Fruit fly (Drosophila melanogaster) whole organism, embryonic: Measurements from ENCODE around the gene CG11737.

Experiments
- Awh ChIP-seq: fragments of 200-800 bp; sonication (Bioruptor generic); IDR thresholded peaks from 2 replicates; pipeline ENCODE4, ENCODE4 v1.3.6; 2022; ENCODE audit warnings: missing biosample characterization, missing genetic modification characterization
- Bdp1 ChIP-seq: fragments of 200-800 bp; sonication (Bioruptor generic); optimal IDR thresholded peaks from 3 replicates; lab custom pipeline; 2016; ENCODE audit warnings: missing biosample characterization, missing genetic modification characterization
- BtbVII ChIP-seq: fragments of 200-800 bp; sonication (Bioruptor generic); optimal IDR thresholded peaks from 3 replicates; lab custom pipeline; 2017; ENCODE audit warnings: missing biosample characterization, mild to moderate bottlenecking, missing genetic modification characterization
- CG10321 ChIP-seq: fragments of 200-800 bp; sonication (Bioruptor generic); IDR thresholded peaks from 2 replicates; pipeline ENCODE4 v1.3.6; 2022; ENCODE audit warnings: missing biosample characterization, missing genetic modification characterization
- CG11093 ChIP-seq: fragments of 200-800 bp; sonication (Bioruptor generic); IDR thresholded peaks from 3 replicates; pipeline ENCODE4 v1.3.6; 2022; ENCODE audit warnings: missing biosample characterization, missing genetic modification characterization
- CG11504 ChIP-seq: fragments of 200-800 bp; sonication (Bioruptor generic); optimal IDR thresholded peaks from 3 replicates; lab custom pipeline; 2019; ENCODE audit warnings: missing biosample characterization, mild to moderate bottlenecking, missing genetic modification characterization, moderate library complexity
- CG12942 ChIP-seq: fragments of 200-800 bp; sonication (Bioruptor generic); optimal IDR thresholded peaks from 3 replicates; lab custom pipeline; 2016; ENCODE audit warnings: missing biosample characterization, missing genetic modification characterization
- CG13894 ChIP-seq: fragments of 200-800 bp; sonication (Bioruptor generic); optimal IDR thresholded peaks from 3 replicates; lab custom pipeline; 2018; ENCODE audit warnings: missing biosample characterization, mild to moderate bottlenecking, missing genetic modification characterization, moderate library complexity
- CG14050 ChIP-seq: fragments of 200-800 bp; sonication (Bioruptor generic); IDR thresholded peaks from 3 replicates; pipeline ENCODE4 v1.3.6; 2022; ENCODE audit warnings: missing biosample characterization, missing genetic modification characterization
- CG15073 ChIP-seq: fragments of 200-800 bp; sonication (Bioruptor generic); optimal IDR thresholded peaks from 2 replicates; lab custom pipeline; 2016; ENCODE audit warnings: missing biosample characterization, missing genetic modification characterization
- CG15479 ChIP-seq: fragments of 200-800 bp; sonication (Bioruptor generic); optimal IDR thresholded peaks from 3 replicates; lab custom pipeline; 2019; ENCODE audit warnings: missing biosample characterization, mild to moderate bottlenecking, missing genetic modification characterization, moderate library complexity
- CG15696 ChIP-seq: fragments of 200-800 bp; sonication (Bioruptor generic); optimal IDR thresholded peaks from 2 replicates; lab custom pipeline; 2019; ENCODE audit warnings: missing biosample characterization, mild to moderate bottlenecking, missing genetic modification characterization, moderate library complexity
- CG18011 ChIP-seq: fragments of 200-800 bp; sonication (Bioruptor generic); optimal IDR thresholded peaks from 2 replicates; lab custom pipeline; 2017; ENCODE audit warnings: missing biosample characterization, missing genetic modification characterization, mild to moderate bottlenecking, moderate library complexity, missing genotype
- CG18764 ChIP-seq: fragments of 200-800 bp; sonication (Bioruptor generic); optimal IDR thresholded peaks from 3 replicates; lab custom pipeline; 2016; ENCODE audit warnings: missing biosample characterization, missing genetic modification characterization
- CG2712 ChIP-seq: fragments of 200-800 bp; optimal IDR thresholded peaks from 3 replicates; lab custom pipeline; 2019; ENCODE audit warnings: missing biosample characterization, mild to moderate bottlenecking, missing genetic modification characterization, moderate library complexity
- CG32767 ChIP-seq: fragments of 200-800 bp; sonication (Bioruptor generic); IDR thresholded peaks from 2 replicates; pipeline ENCODE4 v1.3.6; 2022; ENCODE audit warnings: missing biosample characterization, missing genetic modification characterization
- CG5180 ChIP-seq: fragments of 200-800 bp; sonication (Bioruptor generic); optimal IDR thresholded peaks from 3 replicates; lab custom pipeline; 2017; ENCODE audit warnings: missing biosample characterization, missing genetic modification characterization, mild to moderate bottlenecking, moderate library complexity, missing genetic modification reagents
- CG8089 ChIP-seq: fragments of 200-800 bp; sonication (Bioruptor generic); optimal IDR thresholded peaks from 3 replicates; lab custom pipeline; 2016; ENCODE audit warnings: missing biosample characterization, missing genetic modification characterization
- Deaf1 ChIP-seq: fragments of 200-800 bp; optimal IDR thresholded peaks from 3 replicates; lab custom pipeline; 2019; ENCODE audit warnings: missing biosample characterization, mild to moderate bottlenecking, missing genetic modification characterization, moderate library complexity
- Dp ChIP-seq: fragments of 200-800 bp; sonication (Bioruptor generic); optimal IDR thresholded peaks from 2 replicates; lab custom pipeline; 2018; ENCODE audit warnings: missing biosample characterization, mild to moderate bottlenecking, missing genetic modification characterization, moderate library complexity
- Fer3 ChIP-seq: fragments of 200-800 bp; sonication (Bioruptor generic); optimal IDR thresholded peaks from 2 replicates; lab custom pipeline; 2018; ENCODE audit warnings: missing biosample characterization, mild to moderate bottlenecking, missing genetic modification characterization, moderate library complexity
- Hey ChIP-seq: fragments of 200-800 bp; sonication (Bioruptor generic); optimal IDR thresholded peaks from 3 replicates; lab custom pipeline; 2018; ENCODE audit warnings: missing biosample characterization, mild to moderate bottlenecking, missing genetic modification characterization
- Hr39 ChIP-seq: fragments of >200 bp; optimal IDR thresholded peaks from 2 replicates; lab custom pipeline; 2017
- Meics ChIP-seq: fragments of 200-800 bp; sonication (Bioruptor generic); optimal IDR thresholded peaks from 2 replicates; lab custom pipeline; 2017; ENCODE audit warnings: missing biosample characterization, mild to moderate bottlenecking, missing genetic modification characterization
- Myb ChIP-seq: fragments of 200-800 bp; sonication (Bioruptor generic); optimal IDR thresholded peaks from 2 replicates; lab custom pipeline; 2016; ENCODE audit warnings: missing biosample characterization, missing genetic modification characterization
- Scr ChIP-seq: fragments of 200-800 bp; sonication (Bioruptor generic); IDR thresholded peaks from 2 replicates; pipeline ENCODE4 v1.3.6; 2022; ENCODE audit warnings: missing biosample characterization, missing genetic modification characterization; ENCODE audit not compliant: partially characterized antibody
- Side ChIP-seq: fragments of 200-800 bp; sonication (Bioruptor generic); optimal IDR thresholded peaks from 2 replicates; lab custom pipeline; 2016; ENCODE audit warnings: missing biosample characterization, missing genetic modification characterization
- Taf1 ChIP-seq: fragments of 200-800 bp; sonication (Bioruptor generic); IDR thresholded peaks from 2 replicates; pipeline ENCODE4 v1.3.6; 2022; ENCODE audit warnings: missing biosample characterization, missing genetic modification characterization
- Xrp1 ChIP-seq: fragments of 200-800 bp; sonication (Bioruptor generic); IDR thresholded peaks from 2 replicates; pipeline ENCODE4 v1.3.6; 2022; ENCODE audit warnings: missing biosample characterization, missing genetic modification characterization
- ab ChIP-seq: fragments of 200-800 bp; sonication (Bioruptor generic); optimal IDR thresholded peaks from 2 replicates; lab custom pipeline; 2016; ENCODE audit warnings: missing biosample characterization, missing genetic modification characterization
- amos ChIP-seq: fragments of 200-800 bp; sonication (Bioruptor generic); IDR thresholded peaks from 2 replicates; pipeline ENCODE4 v1.3.6; 2022; ENCODE audit warnings: missing biosample characterization, missing genetic modification characterization; ENCODE audit not compliant: partially characterized antibody
- chinmo ChIP-seq: fragments of 200-800 bp; sonication (Bioruptor generic); IDR thresholded peaks from 4 replicates; pipeline ENCODE4 v1.3.6; 2022; ENCODE audit warnings: missing biosample characterization, missing genetic modification characterization; ENCODE audit not compliant: partially characterized antibody
- croc ChIP-seq: fragments of 200-800 bp; sonication (Bioruptor generic); conservative IDR thresholded peaks from 3 replicates; pipeline ENCODE4 v1.3.6; 2022; ENCODE audit warnings: missing biosample characterization, missing genetic modification characterization
- crp ChIP-seq, 2 experiments: fragments of 200-800 bp; sonication (Bioruptor generic); optimal IDR thresholded peaks; 2 replicates in 1 of 2; 3 replicates in 1 of 2; lab custom pipeline; 2017; ENCODE audit warnings: missing biosample characterization in 2 of 2, missing genetic modification characterization in 2 of 2, mild to moderate bottlenecking in 1 of 2, moderate library complexity in 1 of 2
- cwo ChIP-seq: fragments of 200-800 bp; sonication (Bioruptor generic); optimal IDR thresholded peaks from 3 replicates; lab custom pipeline; 2017; ENCODE audit warnings: missing biosample characterization, missing genetic modification characterization, mild to moderate bottlenecking, moderate library complexity, missing genetic modification reagents
- dmrt11E ChIP-seq: fragments of 200-800 bp; sonication (Bioruptor generic); optimal IDR thresholded peaks from 3 replicates; lab custom pipeline; 2018; ENCODE audit warnings: missing biosample characterization, mild to moderate bottlenecking, missing genetic modification characterization, moderate library complexity
- dpn ChIP-seq, 2 experiments: fragments of 200-800 bp; sonication (Bioruptor generic); optimal IDR thresholded peaks; 3 replicates each; lab custom pipeline; 2016; ENCODE audit warnings: missing biosample characterization in 2 of 2, missing genetic modification characterization in 2 of 2
- eve ChIP-seq, 2 experiments: fragments of >200 bp; optimal IDR thresholded peaks; 2 replicates each; lab custom pipeline; 2017; ENCODE audit warnings: missing biosample characterization in 2 of 2, missing genetic modification characterization in 2 of 2
- fd102C ChIP-seq: fragments of 200-800 bp; sonication (Bioruptor generic); optimal IDR thresholded peaks from 2 replicates; lab custom pipeline; 2018; ENCODE audit warnings: missing biosample characterization, mild to moderate bottlenecking, missing genetic modification characterization, moderate library complexity
- fd96Cb ChIP-seq: fragments of 200-800 bp; sonication (Bioruptor generic); optimal IDR thresholded peaks from 2 replicates; lab custom pipeline; 2018; ENCODE audit warnings: missing biosample characterization, mild to moderate bottlenecking, missing genetic modification characterization, moderate library complexity
- gem ChIP-seq: fragments of 200-800 bp; sonication (Bioruptor generic); optimal IDR thresholded peaks from 2 replicates; lab custom pipeline; 2019; ENCODE audit warnings: missing biosample characterization, mild to moderate bottlenecking, missing genetic modification characterization, moderate library complexity
- jumu ChIP-seq: fragments of 200-800 bp; sonication (Bioruptor generic); optimal IDR thresholded peaks from 3 replicates; lab custom pipeline; 2016; ENCODE audit warnings: missing biosample characterization, missing genetic modification characterization
- maf-S ChIP-seq: fragments of 200-800 bp; sonication (Bioruptor generic); optimal IDR thresholded peaks from 2 replicates; lab custom pipeline; 2016; ENCODE audit warnings: missing biosample characterization, missing genetic modification characterization
- onecut ChIP-seq: fragments of 200-800 bp; sonication (Bioruptor generic); IDR thresholded peaks from 2 replicates; pipeline ENCODE4 v1.3.6; 2022; ENCODE audit warnings: missing biosample characterization, missing genetic modification characterization
- pb ChIP-seq: fragments of 200-800 bp; sonication (Bioruptor generic); optimal IDR thresholded peaks from 3 replicates; lab custom pipeline; 2016; ENCODE audit warnings: missing biosample characterization, missing genetic modification characterization
- psq ChIP-seq: fragments of 200-800 bp; sonication (Bioruptor generic); optimal IDR thresholded peaks from 2 replicates; lab custom pipeline; 2017; ENCODE audit warnings: missing biosample characterization, missing genetic modification characterization
- pum ChIP-seq: fragments of 200-800 bp; sonication (Bioruptor generic); optimal IDR thresholded peaks from 2 replicates; lab custom pipeline; 2016; ENCODE audit warnings: missing biosample characterization, missing genetic modification characterization
- ssp ChIP-seq: fragments of 200-800 bp; sonication (Bioruptor generic); IDR thresholded peaks from 2 replicates; pipeline ENCODE4 v1.3.6; 2022; ENCODE audit warnings: missing biosample characterization, missing genetic modification characterization
- stc ChIP-seq: fragments of 200-800 bp; sonication (Bioruptor generic); IDR thresholded peaks from 2 replicates; pipeline ENCODE4 v1.3.6; 2022; ENCODE audit warnings: missing biosample characterization, missing genetic modification characterization
- tap ChIP-seq: fragments of 200-800 bp; optimal IDR thresholded peaks from 3 replicates; lab custom pipeline; 2019; ENCODE audit warnings: missing biosample characterization, mild to moderate bottlenecking, missing genetic modification characterization, moderate library complexity
- tup ChIP-seq: fragments of 200-800 bp; sonication (Bioruptor generic); optimal IDR thresholded peaks from 2 replicates; lab custom pipeline; 2016; ENCODE audit warnings: missing biosample characterization, mild to moderate bottlenecking, missing genetic modification characterization, moderate library complexity
- z ChIP-seq: fragments of 200-800 bp; sonication (Bioruptor generic); IDR thresholded peaks from 3 replicates; pipeline ENCODE4 v1.3.6; 2022; ENCODE audit warnings: missing biosample characterization, missing genetic modification characterization

Gene CG11737

DNA sequence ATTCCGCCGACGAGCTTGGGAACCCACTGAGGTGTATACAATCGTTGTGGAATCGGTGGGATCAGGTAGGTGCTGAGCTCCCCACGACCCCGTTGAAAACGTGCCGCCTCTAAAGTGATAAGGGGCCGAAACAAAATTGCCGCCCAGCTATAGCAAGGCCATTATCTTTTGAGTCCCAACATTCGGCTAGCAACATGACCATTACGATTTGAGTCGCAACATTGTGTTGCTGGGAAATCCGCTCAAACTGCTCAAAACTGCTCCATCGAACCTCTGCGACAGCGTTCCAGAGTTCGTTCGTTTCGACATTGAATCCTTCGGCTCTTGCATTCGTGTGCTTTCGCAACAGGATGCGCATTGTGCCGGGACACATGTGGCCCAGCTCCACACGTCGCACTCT is 11.2 kb downstream of the CG11737 start, which contains the start of gene CG11741:
CG11741 (minus strand) TSS at position 16 of the 400 bp plus-strand sequence.
- TF ChIP-seq CG11504 (peak; percentile 98), Hey (tag; lab: Kevin White, UChicago) (peak; percentile 77), z (GFP tag; lab: Robert Waterston, UW) (peak; percentile 89), cwo (GFP tag; lab: Kevin White, UChicago) (peak; percentile 89), tup (GFP tag; lab: Kevin White, UChicago) (no peak), Deaf1 (tag; lab: Kevin White, UChicago) (peak; percentile 90), CG2712 (tag; lab: Kevin White, UChicago) (no peak), stc (GFP tag; lab: Robert Waterston, UW) (no peak), dpn (GFP tag; optimal IDR thresholded peaks at IDR 0.05; lab: Kevin White, UChicago) (no peak), maf-S (GFP tag; lab: Kevin White, UChicago) (no peak), fd96Cb (tag; lab: Kevin White, UChicago) (no peak), Dp (GFP tag; lab: Kevin White, UChicago) (no peak), CG13894 (tag; lab: Kevin White, UChicago) (no peak), dmrt11E (tag; lab: Kevin White, UChicago) (no peak), chinmo (GFP tag; lab: Robert Waterston, UW) (0 out of 4 replicates have a peak, but pooled peaks have one; percentile 47), CG32767 (no peak), CG14050 (GFP tag; lab: Robert Waterston, UW) (no peak), Myb (GFP tag; lab: Kevin White, UChicago) (no peak), onecut (GFP tag; lab: Robert Waterston, UW) (no peak), Hr39 (lab: Kevin White, UChicago) (no peak), CG8089 (GFP tag; lab: Kevin White, UChicago) (no peak), Meics (GFP tag; lab: Kevin White, UChicago) (no peak), CG15696 (tag; lab: Kevin White, UChicago) (no peak), Xrp1 (GFP tag; lab: Robert Waterston, UW) (no peak), psq (no peak), crp (GFP tag; optimal IDR thresholded peaks at IDR 0.05; lab: Kevin White, UChicago) (no peak), Awh (GFP tag; lab: Robert Waterston, UW) (no peak), Fer3 (tag; lab: Kevin White, UChicago) (no peak), gem (no peak), CG10321 (GFP tag; lab: Robert Waterston, UW) (no peak), eve (GFP tag; optimal IDR thresholded peaks at IDR 0.05; lab: Kevin White, UChicago) (no peak), CG5180 (GFP tag; lab: Kevin White, UChicago) (peak; percentile 96), ssp (GFP tag; lab: Robert Waterston, UW) (no peak), CG15073 (no peak), fd102C (GFP tag; lab: Kevin White, UChicago) (no peak), amos (GFP tag; lab: Robert Waterston, UW) (no peak), ab (GFP tag; lab: Kevin White, UChicago) (no peak), pum (GFP tag; lab: Kevin White, UChicago) (no peak), CG12942 (no peak), CG18011 (no peak), CG15479 (GFP tag; lab: Kevin White, UChicago) (no peak), Bdp1 (GFP tag; lab: Kevin White, UChicago) (no peak), BtbVII (GFP tag; lab: Kevin White, UChicago) (no peak), CG18764 (GFP tag; lab: Kevin White, UChicago) (no peak), Taf1 (GFP tag; lab: Robert Waterston, UW) (no peak), jumu (GFP tag; lab: Kevin White, UChicago) (no peak), pb (GFP tag; lab: Kevin White, UChicago) (no peak), CG11093 (GFP tag; lab: Robert Waterston, UW) (no peak), Scr (no peak), Side (GFP tag; lab: Kevin White, UChicago) (no peak), tap (tag; lab: Kevin White, UChicago) (no peak), croc (GFP tag; lab: Robert Waterston, UW) (no peak)
